Worm (Caenorhabditis elegans): ENCODE data around the gene C44C10.12.

DNA sequence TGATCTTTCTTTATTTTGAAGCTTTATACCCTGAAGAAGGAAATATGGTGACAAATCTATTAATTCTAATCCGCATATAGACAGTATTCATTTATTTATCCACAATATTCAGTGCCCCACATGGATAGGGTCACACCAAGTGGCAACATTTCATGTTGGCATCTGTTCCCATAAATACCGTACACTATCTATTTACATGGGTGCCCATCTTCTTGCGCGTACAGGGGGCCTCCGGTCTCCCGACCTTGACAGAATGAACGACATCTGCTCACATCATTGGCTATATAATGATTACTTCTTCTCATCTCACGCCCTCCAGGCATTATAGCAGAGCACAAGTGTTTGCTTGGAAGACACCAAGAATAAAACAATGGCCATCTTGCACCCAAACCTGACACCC is 21.2 kb upstream of the C44C10.12 start:
- TF ChIP-seq tbx-11 (GFP tag; IDR thresholded peaks at IDR 0.05) (no peak), ama-1 (optimal IDR thresholded peaks at IDR 0.05) (no peak), ceh-36 (tag; optimal IDR thresholded peaks at IDR 0.05) (no peak), hmg-4 (GFP tag; optimal IDR thresholded peaks at IDR 0.05) (no peak), B0310.2 (tag; optimal IDR thresholded peaks at IDR 0.05) (no peak), ets-7 (tag; optimal IDR thresholded peaks at IDR 0.05) (no peak)
